Fruit fly (Drosophila melanogaster) S2 (cell line): Measurements from ENCODE around the gene CG14642.

Source experiments
- CG8478 ChIP-seq: fragments of >200 bp; optimal IDR thresholded peaks from 2 replicates; lab custom pipeline; 2018
- CTCF ChIP-seq, 2 experiments: fragments of >200 bp; optimal IDR thresholded peaks; 2 replicates each; lab custom pipeline; 2018

The CG14642 gene

dm6 chr3R:4242209-4242887, at the start of gene CG14642:
CG14642 (minus strand) TSS chr3R:4242717.
- TF ChIP-seq CG8478 (lab: Kevin White, UChicago) (no peak), CTCF (optimal IDR thresholded peaks at IDR 0.05; lab: Kevin White, UChicago) (no peak)

dm6 chr3R:4292185-4292584, 49.7 kb upstream of the CG14642 start:
- TF ChIP-seq CG8478 (lab: Kevin White, UChicago) (no peak), CTCF (optimal IDR thresholded peaks at IDR 0.05; lab: Kevin White, UChicago) (no peak)

- TF ChIP-seq CTCF (optimal IDR thresholded peaks at IDR 0.05; lab: Kevin White, UChicago) (no peak), CG8478 (lab: Kevin White, UChicago) (no peak)
Measured at dm6 chr3R:4291289-4291688, 48.8 kb upstream of the CG14642 start.

DNA sequence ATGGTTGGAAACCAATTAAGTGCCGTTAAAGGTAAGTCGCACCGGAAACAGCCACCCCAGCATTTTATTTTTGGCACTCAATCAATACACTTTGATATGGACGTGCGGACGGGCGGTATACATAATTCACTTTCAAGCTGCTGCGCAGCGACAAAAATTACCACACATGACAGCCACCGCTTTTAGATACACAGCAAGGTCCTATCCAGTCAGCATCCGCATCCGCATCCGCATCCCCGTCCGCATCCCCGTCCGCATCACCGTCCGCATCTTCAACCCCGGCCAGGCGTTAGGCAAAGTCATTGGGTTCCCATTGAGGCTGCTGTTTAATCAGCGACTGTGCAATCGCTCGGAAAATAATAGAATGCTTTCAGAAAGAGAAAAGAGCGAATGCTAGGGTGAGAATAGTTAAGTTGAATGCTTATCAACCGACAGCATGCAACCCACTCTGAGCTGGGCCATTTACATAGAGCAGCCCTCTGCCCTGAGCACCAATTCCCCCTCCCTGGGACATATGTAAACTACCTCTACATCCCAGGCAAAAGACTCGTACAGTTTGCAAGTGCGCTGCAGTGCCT, 41.9 kb upstream of the CG14642 start:
- TF ChIP-seq CG8478 (lab: Kevin White, UChicago): no peak
- no peak for TF ChIP-seq CTCF (optimal IDR thresholded peaks at IDR 0.05; lab: Kevin White, UChicago)

DNA sequence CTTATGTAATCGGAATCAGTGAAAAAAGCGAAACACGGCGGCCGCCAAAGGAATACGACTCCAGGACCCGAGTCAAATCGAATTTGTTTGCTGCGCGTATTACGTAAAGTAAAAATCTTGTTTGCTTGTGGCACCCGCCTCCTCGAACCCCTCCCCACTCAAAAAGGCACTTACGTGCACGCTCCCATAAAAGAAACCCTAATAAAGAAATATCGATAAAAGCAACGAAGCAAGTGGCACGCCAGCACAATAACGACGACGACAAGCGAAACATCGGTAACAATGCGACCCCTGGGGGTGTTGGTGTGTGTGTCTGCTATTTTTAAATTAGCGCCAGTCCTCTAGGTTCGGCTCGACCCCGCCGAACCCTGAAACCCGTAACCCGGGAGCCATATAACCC, 39.7 kb upstream of the CG14642 start:
- TF ChIP-seq CTCF (optimal IDR thresholded peaks at IDR 0.05; lab: Kevin White, UChicago) (no peak), CG8478 (lab: Kevin White, UChicago) (no peak)

- TF ChIP-seq CG8478 (lab: Kevin White, UChicago): no peak
- no peak for TF ChIP-seq CTCF (optimal IDR thresholded peaks at IDR 0.05; lab: Kevin White, UChicago)
Measured at dm6 chr3R:4281119-4281861, 38.8 kb upstream of the CG14642 start.

DNA sequence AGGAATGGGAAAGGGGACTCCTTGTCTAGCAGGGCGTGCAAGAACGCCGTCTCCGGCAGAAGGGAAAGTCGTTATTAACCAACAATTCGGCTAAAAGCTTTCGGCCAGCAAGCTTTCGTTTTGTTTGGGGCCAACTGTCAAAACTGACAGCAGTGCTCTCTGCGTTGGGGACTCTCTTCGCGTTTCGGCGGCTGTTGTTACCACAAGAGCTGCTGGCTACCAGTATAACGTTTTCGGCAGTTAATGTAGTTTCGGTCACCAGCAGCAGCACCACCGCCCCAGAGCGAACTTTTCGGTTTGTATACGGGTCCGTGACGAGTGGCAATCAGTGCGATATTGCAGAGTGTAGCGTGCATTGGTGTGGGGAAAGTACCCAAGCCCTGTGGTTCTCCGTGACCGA, 37.5 kb upstream of the CG14642 start, which contains the start of gene cpx:
TSS of gene cpx (plus strand) at position 160 of the 400 bp plus-strand sequence.
- TF ChIP-seq CG8478 (lab: Kevin White, UChicago) (no peak), CTCF (optimal IDR thresholded peaks at IDR 0.05; lab: Kevin White, UChicago) (no peak)

dm6 chr3R:4277828-4278227, 35.3 kb upstream of the CG14642 start, which contains the start of gene flip:
flip (minus strand) TSS chr3R:4277928.
- TF ChIP-seq CG8478 (lab: Kevin White, UChicago): no peak
- no peak for TF ChIP-seq CTCF (optimal IDR thresholded peaks at IDR 0.05; lab: Kevin White, UChicago)

DNA sequence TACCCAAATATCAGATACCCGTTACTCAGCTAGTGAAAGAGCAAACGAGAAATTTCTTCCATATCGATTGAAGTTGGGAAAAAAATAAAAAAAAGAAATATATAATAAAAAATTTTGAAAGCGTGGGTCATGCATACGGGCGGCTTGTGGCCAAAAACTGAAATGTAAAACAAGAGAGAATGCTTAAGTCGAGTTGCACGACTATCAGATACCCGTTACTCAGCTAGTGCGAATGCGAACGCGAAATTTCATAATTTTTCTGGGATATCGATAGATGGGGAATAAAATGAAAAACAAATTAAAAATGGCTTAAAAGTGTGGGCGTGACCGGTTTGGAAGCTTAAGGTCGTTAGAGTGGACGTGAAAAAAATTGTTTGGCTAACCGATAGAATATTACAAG, 25.8 kb upstream of the CG14642 start:
- TF ChIP-seq CTCF (optimal IDR thresholded peaks at IDR 0.05; lab: Kevin White, UChicago) (no peak), CG8478 (lab: Kevin White, UChicago) (no peak)

DNA sequence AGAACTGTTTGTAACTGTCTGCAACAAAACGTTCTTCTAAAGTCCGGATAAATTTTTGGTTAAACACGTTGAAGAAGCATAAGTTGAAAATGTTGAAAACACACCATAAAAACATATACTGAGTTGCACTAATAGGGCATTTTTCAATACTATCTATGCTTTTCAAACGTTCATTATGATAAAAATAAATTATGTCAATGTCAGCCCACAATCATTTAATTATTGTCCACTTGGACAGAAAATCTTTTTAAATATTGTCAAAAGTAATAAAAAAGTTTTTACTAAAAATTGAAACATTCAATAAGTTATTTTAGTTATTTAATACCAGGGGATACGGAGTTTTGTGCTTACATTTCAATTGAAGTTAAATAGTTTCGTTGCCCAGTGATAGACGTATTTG, 24.0 kb upstream of the CG14642 start, which contains the start of gene CG1092:
TSS of gene CG1092 (plus strand) at position 301 of the 400 bp plus-strand sequence.
- TF ChIP-seq CG8478 (lab: Kevin White, UChicago) (no peak), CTCF (optimal IDR thresholded peaks at IDR 0.05; lab: Kevin White, UChicago) (no peak)

DNA sequence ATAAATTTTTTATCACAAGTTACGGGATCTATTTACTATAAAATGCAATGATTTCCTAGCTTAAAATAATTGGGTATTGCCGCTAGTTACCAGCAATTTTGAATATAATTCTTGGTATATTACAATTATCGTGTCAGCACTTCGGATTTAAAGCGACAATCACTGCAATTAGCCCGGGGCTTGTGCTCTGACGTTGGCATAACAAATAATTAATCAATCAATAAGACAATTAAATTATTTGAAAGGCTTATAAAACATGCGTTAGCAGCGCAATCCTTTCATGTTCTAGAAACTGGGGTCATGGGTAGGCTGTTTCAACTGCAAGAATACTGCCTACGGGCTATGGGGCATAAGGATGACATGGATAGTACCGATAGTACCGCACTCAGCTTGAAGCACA, 14.2 kb upstream of the CG14642 start, which contains the start of gene Or82a:
TSS of gene Or82a (plus strand) at position 301 of the 400 bp plus-strand sequence.
- TF ChIP-seq CG8478 (lab: Kevin White, UChicago) (no peak), CTCF (optimal IDR thresholded peaks at IDR 0.05; lab: Kevin White, UChicago) (no peak)

dm6 chr3R:4254408-4254807, 11.9 kb upstream of the CG14642 start, which contains the start of gene TwdlV:
TwdlV (plus strand) TSS chr3R:4254708.
- TF ChIP-seq CG8478 (lab: Kevin White, UChicago) (no peak), CTCF (optimal IDR thresholded peaks at IDR 0.05; lab: Kevin White, UChicago) (no peak)

- no peak for TF ChIP-seq CTCF (optimal IDR thresholded peaks at IDR 0.05; lab: Kevin White, UChicago)
- no peak for TF ChIP-seq CG8478 (lab: Kevin White, UChicago)
Measured at dm6 chr3R:4252943-4253342, 10.4 kb upstream of the CG14642 start, which contains the start of gene CG14644. CG14644 (minus strand) TSS chr3R:4253043.

dm6 chr3R:4251241-4251640, 8.7 kb upstream of the CG14642 start, which contains the start of gene TwdlG:
TwdlG (minus strand) TSS chr3R:4251341.
- no peak for TF ChIP-seq CTCF (optimal IDR thresholded peaks at IDR 0.05; lab: Kevin White, UChicago)
- no peak for TF ChIP-seq CG8478 (lab: Kevin White, UChicago)

DNA sequence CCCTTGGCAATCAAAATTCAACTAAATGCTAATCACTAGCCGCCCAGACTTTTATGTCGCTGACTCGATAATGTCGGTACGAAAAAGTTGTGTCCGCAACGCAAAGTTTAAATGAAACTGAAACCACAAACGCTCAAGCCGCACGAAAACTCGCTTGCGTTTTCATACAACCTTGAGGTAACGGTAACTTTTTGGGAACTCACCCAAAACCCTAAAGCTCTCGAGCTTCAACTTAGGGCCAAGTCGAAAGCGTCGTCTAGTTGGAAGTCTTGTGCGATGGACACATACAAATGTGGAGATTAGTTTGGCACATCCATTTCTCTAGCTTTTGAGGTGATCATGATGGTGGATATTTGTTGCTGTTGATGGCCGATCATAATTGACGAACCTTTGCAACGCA, 7.4 kb upstream of the CG14642 start:
- no peak for TF ChIP-seq CTCF (optimal IDR thresholded peaks at IDR 0.05; lab: Kevin White, UChicago)
- TF ChIP-seq CG8478 (lab: Kevin White, UChicago): no peak
